Worm (Caenorhabditis elegans) whole organism, L1 larva: Measurements from ENCODE around the gene epc-1.
A peak's percentile ranks its signal among the peaks of the same experiment; 100 is the strongest.

Experiments
- C04F5.9 ChIP-seq: sonication (generic microtip); optimal IDR thresholded peaks from 2 replicates; lab custom pipeline; 2016; ENCODE audit warnings: missing genetic modification characterization, missing compliant biosample characterization
- C34B4.2 ChIP-seq: sonication (generic microtip); optimal IDR thresholded peaks from 2 replicates; lab custom pipeline; 2017; ENCODE audit warnings: mild to moderate bottlenecking, missing genetic modification characterization, missing compliant biosample characterization
- Y116A8C.19 ChIP-seq: sonication (generic microtip); optimal IDR thresholded peaks from 2 replicates; lab custom pipeline; 2016; ENCODE audit warnings: missing compliant biosample characterization, missing genetic modification characterization, borderline replicate concordance
- ama-1 ChIP-seq: fragments of 150-350 bp; optimal IDR thresholded peaks from 2 replicates; lab custom pipeline; 2014
- blmp-1 ChIP-seq: fragments of 150-350 bp; optimal IDR thresholded peaks from 2 replicates; lab custom pipeline; 2014; ENCODE audit warnings: missing biosample characterization, missing genetic modification characterization
- ceh-63 ChIP-seq: fragments of 200-800 bp; sonication (Bioruptor generic); optimal IDR thresholded peaks from 2 replicates; lab custom pipeline; 2018; ENCODE audit warnings: mild to moderate bottlenecking, missing genetic modification characterization, missing compliant biosample characterization
- ceh-82 ChIP-seq, 3 experiments: fragments of 150-350 bp in 1 of 3; sonication (generic microtip) in 2 of 3; optimal IDR thresholded peaks; 2 replicates each; lab custom pipeline; 2014 to 2017; ENCODE audit warnings: missing biosample characterization in 3 of 3, missing genetic modification characterization in 3 of 3
- efl-3 ChIP-seq: fragments of 200-800 bp; sonication (Bioruptor generic); optimal IDR thresholded peaks from 2 replicates; lab custom pipeline; 2018; ENCODE audit warnings: mild to moderate bottlenecking, missing genetic modification characterization, missing compliant biosample characterization
- elt-2 ChIP-seq: sonication (generic microtip); optimal IDR thresholded peaks from 2 replicates; lab custom pipeline; 2016; ENCODE audit warnings: missing genetic modification characterization, mild to moderate bottlenecking, inconsistent platforms, missing compliant biosample characterization, missing genetic modification reagents
- elt-3 ChIP-seq, 6 experiments: fragments of 150-350 bp in 1 of 6; sonication (generic microtip); optimal IDR thresholded peaks; 2 replicates each; lab custom pipeline; 2017 to 2018; ENCODE audit warnings: missing biosample characterization in 6 of 6, missing genetic modification characterization in 6 of 6, inconsistent platforms in 1 of 6
- fkh-8 ChIP-seq: sonication (generic microtip); optimal IDR thresholded peaks from 2 replicates; lab custom pipeline; 2016; ENCODE audit warnings: mild to moderate bottlenecking, missing genetic modification characterization, missing compliant biosample characterization
- hpl-2 ChIP-seq: fragments of 150-350 bp; optimal IDR thresholded peaks from 2 replicates; lab custom pipeline; 2014; ENCODE audit warnings: missing biosample characterization, missing genetic modification reagents, missing genetic modification characterization
- isw-1 ChIP-seq: fragments of 200-800 bp; sonication (Bioruptor generic); IDR thresholded peaks from 2 replicates; pipeline ENCODE4 v1.3.6; 2022; ENCODE audit warnings: missing genetic modification characterization, missing compliant biosample characterization
- lin-35 ChIP-seq, 2 experiments: fragments of 150-350 bp; optimal IDR thresholded peaks; 2 replicates each; lab custom pipeline; 2014; ENCODE audit warnings: missing biosample characterization in 2 of 2, missing genetic modification characterization in 2 of 2, missing genetic modification reagents in 2 of 2
- lin-39 ChIP-seq: fragments of 150-350 bp; optimal IDR thresholded peaks from 2 replicates; lab custom pipeline; 2014; ENCODE audit warnings: missing biosample characterization, missing genetic modification reagents, missing genetic modification characterization
- mab-9 ChIP-seq: fragments of 200-800 bp; sonication (Bioruptor generic); IDR thresholded peaks from 2 replicates; pipeline ENCODE4 v1.3.6; 2022; ENCODE audit warnings: missing genetic modification reagents, missing genetic modification characterization, missing compliant biosample characterization
- mdl-1 ChIP-seq, 2 experiments: fragments of 150-350 bp; optimal IDR thresholded peaks; 2 replicates each; lab custom pipeline; 2014 to 2017; ENCODE audit warnings: missing biosample characterization in 2 of 2, missing genetic modification characterization in 2 of 2, inconsistent platforms in 1 of 2
- mep-1 ChIP-seq: fragments of 150-350 bp; optimal IDR thresholded peaks from 2 replicates; lab custom pipeline; 2014; ENCODE audit warnings: missing biosample characterization, missing genetic modification characterization
- nhr-11 ChIP-seq: fragments of 150-350 bp; optimal IDR thresholded peaks from 2 replicates; lab custom pipeline; 2014; ENCODE audit warnings: missing biosample characterization, missing genetic modification characterization
- nhr-19 ChIP-seq: fragments of 200-800 bp; sonication (Bioruptor generic); conservative IDR thresholded peaks from 2 replicates; pipeline ENCODE4 v1.3.6; 2022; ENCODE audit warnings: missing genetic modification characterization, missing compliant biosample characterization
- nhr-237 ChIP-seq: fragments of 150-350 bp; optimal IDR thresholded peaks from 2 replicates; lab custom pipeline; 2014; ENCODE audit warnings: missing biosample characterization, missing genetic modification characterization
- nhr-28 ChIP-seq: fragments of 150-350 bp; optimal IDR thresholded peaks from 2 replicates; lab custom pipeline; 2014; ENCODE audit warnings: missing biosample characterization, missing genetic modification characterization
- nhr-71 ChIP-seq: sonication (generic microtip); optimal IDR thresholded peaks from 2 replicates; lab custom pipeline; 2016; ENCODE audit warnings: mild to moderate bottlenecking, missing genetic modification characterization, moderate library complexity, missing compliant biosample characterization
- nhr-85 ChIP-seq: sonication (generic microtip); peaks from one replicate; lab custom pipeline; 2016; ENCODE audit warnings: missing genetic modification characterization, inconsistent platforms, missing compliant biosample characterization
- pag-3 ChIP-seq: sonication (generic microtip); optimal IDR thresholded peaks from 2 replicates; lab custom pipeline; 2017; ENCODE audit warnings: missing genetic modification characterization, mild to moderate bottlenecking, missing compliant biosample characterization, antibody characterized with exemption, borderline replicate concordance; ENCODE audit not compliant: insufficient read depth
- pax-3 ChIP-seq: fragments of 200-800 bp; sonication (Bioruptor generic); optimal IDR thresholded peaks from 2 replicates; lab custom pipeline; 2018; ENCODE audit warnings: mild to moderate bottlenecking, missing genetic modification characterization, moderate library complexity, missing compliant biosample characterization
- sox-4 ChIP-seq: sonication (generic microtip); optimal IDR thresholded peaks from 2 replicates; lab custom pipeline; 2016; ENCODE audit warnings: missing genetic modification characterization, missing compliant biosample characterization
- sptf-1 ChIP-seq: fragments of 150-350 bp; optimal IDR thresholded peaks from 2 replicates; lab custom pipeline; 2014; ENCODE audit warnings: missing biosample characterization, missing genetic modification characterization
- swsn-7 ChIP-seq: sonication (generic microtip); optimal IDR thresholded peaks from 2 replicates; lab custom pipeline; 2016; ENCODE audit warnings: missing genetic modification characterization, missing compliant biosample characterization
- tbx-2 ChIP-seq: sonication (generic microtip); optimal IDR thresholded peaks from 2 replicates; lab custom pipeline; 2016; ENCODE audit warnings: missing genetic modification characterization, missing compliant biosample characterization
- unc-130 ChIP-seq: fragments of 150-350 bp; optimal IDR thresholded peaks from 2 replicates; lab custom pipeline; 2017; ENCODE audit warnings: missing biosample characterization, missing genetic modification characterization, inconsistent platforms
- unc-98 ChIP-seq: fragments of 200-800 bp; sonication (Bioruptor generic); IDR thresholded peaks from 2 replicates; pipeline ENCODE4 v1.3.6; 2022; ENCODE audit warnings: missing genetic modification characterization, missing compliant biosample characterization
- vab-15 ChIP-seq: sonication (generic microtip); optimal IDR thresholded peaks from 2 replicates; lab custom pipeline; 2017; ENCODE audit warnings: missing genotype, mild to moderate bottlenecking, missing genetic modification characterization, missing compliant biosample characterization
- xbp-1 ChIP-seq: sonication (generic microtip); optimal IDR thresholded peaks from 2 replicates; lab custom pipeline; 2016; ENCODE audit warnings: missing genetic modification characterization, missing compliant biosample characterization
- zag-1 ChIP-seq: fragments of 150-350 bp; optimal IDR thresholded peaks from 2 replicates; lab custom pipeline; 2014; ENCODE audit warnings: missing biosample characterization, missing genetic modification characterization
- ztf-4 ChIP-seq: fragments of 150-350 bp; optimal IDR thresholded peaks from 2 replicates; lab custom pipeline; 2014; ENCODE audit warnings: missing biosample characterization, missing genetic modification characterization

epc-1 gene

ce11 chrIII:12549657-12550056, 58.7 kb downstream of the epc-1 start (continued):
- TF ChIP-seq zag-1 (tag; lab: Kevin White, UChicago) (no peak), tbx-2 (peak; percentile 22), mab-9 (GFP tag; lab: Robert Waterston, UW) (no peak), mep-1 (tag; lab: Kevin White, UChicago) (peak; percentile 51), unc-130 (tag; lab: Kevin White, UChicago) (peak; percentile 7), unc-98 (no peak), mdl-1 (tag; optimal IDR thresholded peaks at IDR 0.05; lab: Kevin White, UChicago) (peak in 1 of 2 experiments; percentile 69), ama-1 (no peak), sox-4 (tag; lab: Kevin White, UChicago) (no peak), pax-3 (tag; lab: Kevin White, UChicago) (no peak), nhr-237 (tag; lab: Kevin White, UChicago) (no peak), ztf-4 (tag; lab: Kevin White, UChicago) (peak; percentile 72), isw-1 (no peak), xbp-1 (no peak), hpl-2 (GFP tag; lab: Kevin White, UChicago) (peak; percentile 61), C34B4.2 (tag; lab: Kevin White, UChicago) (no peak), Y116A8C.19 (tag; lab: Kevin White, UChicago) (no peak), blmp-1 (peak; percentile 78), nhr-11 (peak; percentile 19), sptf-1 (tag; lab: Kevin White, UChicago) (no peak), lin-39 (no peak), elt-2 (tag; lab: Kevin White, UChicago) (peak; percentile 98), ceh-63 (GFP tag; lab: Kevin White, UChicago) (no peak), swsn-7 (tag; lab: Kevin White, UChicago) (no peak), nhr-28 (tag; lab: Kevin White, UChicago) (no peak), C04F5.9 (tag; lab: Kevin White, UChicago) (no peak), vab-15 (tag; lab: Kevin White, UChicago) (no peak), nhr-85 (tag; lab: Kevin White, UChicago) (peak; percentile 97), lin-35 (GFP tag; optimal IDR thresholded peaks at IDR 0.05; lab: Kevin White, UChicago) (peak; percentile 28 to 83), pag-3 (tag; lab: Kevin White, UChicago) (no peak), ceh-82 (tag; optimal IDR thresholded peaks at IDR 0.05; lab: Kevin White, UChicago) (no peak), efl-3 (no peak), nhr-19 (GFP tag; lab: Robert Waterston, UW) (peak; percentile 91), elt-3 (tag; optimal IDR thresholded peaks at IDR 0.05; lab: Kevin White, UChicago) (peak in 5 of 6 experiments; percentile 68 to 96 (median 79)), fkh-8 (tag; lab: Kevin White, UChicago) (no peak), nhr-71 (tag; lab: Kevin White, UChicago) (peak; percentile 62)
